Worm (Caenorhabditis elegans) whole organism, L4 larva: ENCODE data around the gene F58F9.9.

ENCODE experiments used
- F44E2.7 ChIP-seq: fragments of 200-800 bp; sonication (Bioruptor generic); IDR thresholded peaks from 2 replicates; pipeline ENCODE4 v2.1.2; 2022; ENCODE audit warnings: missing genetic modification characterization, missing compliant biosample characterization
- ZK546.5 ChIP-seq, 2 experiments: sonication (generic microtip); optimal IDR thresholded peaks; 2 replicates each; lab custom pipeline; 2017; ENCODE audit warnings: missing biosample characterization in 2 of 2, missing genetic modification characterization in 2 of 2
- aha-1 ChIP-seq: fragments of 150-350 bp; peaks from one replicate; lab custom pipeline; 2014; ENCODE audit warnings: missing biosample characterization, missing genetic modification characterization
- ama-1 ChIP-seq: fragments of 150-350 bp; optimal IDR thresholded peaks from 2 replicates; lab custom pipeline; 2014; ENCODE audit warnings: inconsistent platforms, mixed read lengths
- arid-1 ChIP-seq: fragments of 200-800 bp; sonication (Bioruptor generic); conservative IDR thresholded peaks from 2 replicates; pipeline ENCODE4 v1.3.6; 2022; ENCODE audit warnings: missing genetic modification reagents, missing genetic modification characterization, missing compliant biosample characterization
- ceh-20 ChIP-seq: fragments of 200-800 bp; sonication (Bioruptor generic); IDR thresholded peaks from 2 replicates; pipeline ENCODE4 v1.3.6; 2022; ENCODE audit warnings: missing genetic modification reagents, missing genetic modification characterization, missing compliant biosample characterization
- ceh-32 ChIP-seq: sonication (generic microtip); optimal IDR thresholded peaks from 2 replicates; lab custom pipeline; 2016; ENCODE audit warnings: mild to moderate bottlenecking, missing genetic modification characterization, missing compliant biosample characterization; ENCODE audit not compliant: poor library complexity
- daf-16 ChIP-seq, 3 experiments: sonication (generic microtip); optimal IDR thresholded peaks; 2 replicates each; lab custom pipeline; 2016 to 2017; ENCODE audit warnings: missing genetic modification characterization in 3 of 3, missing genetic modification reagents in 3 of 3, mild to moderate bottlenecking in 2 of 3, missing compliant biosample characterization in 2 of 3, missing biosample characterization in 1 of 3, moderate library complexity in 1 of 3
- daf-19 ChIP-seq: fragments of 200-800 bp; sonication (Bioruptor generic); conservative IDR thresholded peaks from 2 replicates; pipeline ENCODE4 v1.3.6; 2022; ENCODE audit warnings: missing genetic modification characterization, missing compliant biosample characterization
- dmd-6 ChIP-seq: fragments of 200-800 bp; sonication (Bioruptor generic); IDR thresholded peaks from 2 replicates; pipeline ENCODE4 v1.3.6; 2022; ENCODE audit warnings: missing genetic modification reagents, missing genetic modification characterization, missing compliant biosample characterization
- dmd-9 ChIP-seq: fragments of 200-800 bp; sonication (Bioruptor generic); IDR thresholded peaks from 2 replicates; pipeline ENCODE4 v1.3.6; 2022; ENCODE audit warnings: missing genetic modification reagents, missing genetic modification characterization, missing compliant biosample characterization
- duxl-1 ChIP-seq: sonication (generic microtip); optimal IDR thresholded peaks from 2 replicates; lab custom pipeline; 2016; ENCODE audit warnings: mild to moderate bottlenecking, missing genetic modification characterization, moderate library complexity, missing compliant biosample characterization; ENCODE audit not compliant: poor library complexity
- dve-1 ChIP-seq: sonication (generic microtip); optimal IDR thresholded peaks from 2 replicates; lab custom pipeline; 2017; ENCODE audit warnings: antibody characterized with exemption, mild to moderate bottlenecking, missing genetic modification characterization, missing compliant biosample characterization; ENCODE audit not compliant: insufficient read depth
- egl-27 ChIP-seq: sonication (generic microtip); optimal IDR thresholded peaks from 3 replicates; lab custom pipeline; 2017; ENCODE audit warnings: missing biosample characterization, missing genetic modification reagents, missing genetic modification characterization
- fos-1 ChIP-seq: fragments of 150-350 bp; optimal IDR thresholded peaks from 2 replicates; lab custom pipeline; 2014; ENCODE audit warnings: missing biosample characterization, missing genetic modification characterization
- gei-8 ChIP-seq: fragments of 200-800 bp; sonication (Bioruptor generic); optimal IDR thresholded peaks from 2 replicates; lab custom pipeline; 2018; ENCODE audit warnings: mild to moderate bottlenecking, missing genetic modification characterization, missing compliant biosample characterization
- hlh-11 ChIP-seq: fragments of 200-800 bp; sonication (Bioruptor generic); optimal IDR thresholded peaks from 2 replicates; lab custom pipeline; 2018; ENCODE audit warnings: mild to moderate bottlenecking, missing genetic modification characterization, missing compliant biosample characterization
- lin-1 ChIP-seq: fragments of 200-800 bp; sonication (Bioruptor generic); IDR thresholded peaks from 2 replicates; pipeline ENCODE4 v1.3.6; 2022; ENCODE audit warnings: missing genetic modification reagents, missing genetic modification characterization, missing compliant biosample characterization
- lin-38 ChIP-seq: fragments of 200-800 bp; sonication (Bioruptor generic); IDR thresholded peaks from 2 replicates; pipeline ENCODE4 v1.3.6; 2022; ENCODE audit warnings: missing genetic modification reagents, missing genetic modification characterization, missing compliant biosample characterization
- lin-39 ChIP-seq: fragments of 150-350 bp; optimal IDR thresholded peaks from 2 replicates; lab custom pipeline; 2014; ENCODE audit warnings: missing biosample characterization, missing genetic modification reagents, missing genetic modification characterization
- lir-3 ChIP-seq: sonication (generic microtip); optimal IDR thresholded peaks from 2 replicates; lab custom pipeline; 2016; ENCODE audit warnings: mild to moderate bottlenecking, missing genetic modification characterization, missing compliant biosample characterization
- madf-9 ChIP-seq: fragments of 200-800 bp; sonication (Bioruptor generic); conservative IDR thresholded peaks from 2 replicates; pipeline ENCODE4 v1.3.6; 2022; ENCODE audit warnings: missing genetic modification reagents, missing genetic modification characterization, missing compliant biosample characterization
- mdt-29 ChIP-seq: fragments of 200-800 bp; sonication (Bioruptor generic); IDR thresholded peaks from 2 replicates; pipeline ENCODE4 v1.3.6; 2022; ENCODE audit warnings: missing genetic modification reagents, missing genetic modification characterization, missing compliant biosample characterization
- mep-1 ChIP-seq: fragments of 150-350 bp; sonication (generic microtip); optimal IDR thresholded peaks from 3 replicates; lab custom pipeline; 2014; ENCODE audit warnings: missing biosample characterization, missing genetic modification characterization
- nhr-10 ChIP-seq: fragments of 150-350 bp; optimal IDR thresholded peaks from 2 replicates; lab custom pipeline; 2014; ENCODE audit warnings: missing biosample characterization, missing genetic modification characterization
- nhr-11 ChIP-seq: fragments of 150-350 bp; optimal IDR thresholded peaks from 2 replicates; lab custom pipeline; 2014; ENCODE audit warnings: missing biosample characterization, missing genetic modification characterization
- nhr-28 ChIP-seq: fragments of 150-350 bp; optimal IDR thresholded peaks from 2 replicates; lab custom pipeline; 2014; ENCODE audit warnings: missing biosample characterization, missing genetic modification characterization
- nhr-48 ChIP-seq: sonication (generic microtip); optimal IDR thresholded peaks from 2 replicates; lab custom pipeline; 2016; ENCODE audit warnings: mild to moderate bottlenecking, missing genetic modification characterization, missing compliant biosample characterization
- pha-4 ChIP-seq, 2 experiments: fragments of 150-350 bp in 1 of 2; fragments of 200-800 bp in 1 of 2; sonication (Bioruptor generic) in 1 of 2; IDR thresholded peaks in 1 of 2; optimal IDR thresholded peaks in 1 of 2; 2 replicates each; pipeline versions ENCODE4 v1.3.6 to Lab custom; 2014 to 2022; ENCODE audit warnings: missing genetic modification characterization in 2 of 2, missing genetic modification reagents in 2 of 2, missing biosample characterization in 1 of 2, missing compliant biosample characterization in 1 of 2
- php-3 ChIP-seq: fragments of 200-800 bp; sonication (Bioruptor generic); IDR thresholded peaks from 2 replicates; pipeline ENCODE4 v1.3.6; 2022; ENCODE audit warnings: missing genetic modification reagents, missing genetic modification characterization, missing compliant biosample characterization
- pqm-1 ChIP-seq: sonication (generic microtip); optimal IDR thresholded peaks from 2 replicates; lab custom pipeline; 2017; ENCODE audit warnings: missing biosample characterization, missing genetic modification characterization
- sdz-12 ChIP-seq: fragments of 200-800 bp; sonication (Bioruptor generic); optimal IDR thresholded peaks from 2 replicates; lab custom pipeline; 2018; ENCODE audit warnings: mild to moderate bottlenecking, missing genetic modification characterization, missing compliant biosample characterization
- spr-1 ChIP-seq: sonication (generic microtip); optimal IDR thresholded peaks from 2 replicates; lab custom pipeline; 2016; ENCODE audit warnings: mild to moderate bottlenecking, missing genetic modification characterization, missing compliant biosample characterization
- tag-97 ChIP-seq: fragments of 200-800 bp; sonication (Bioruptor generic); IDR thresholded peaks from 2 replicates; pipeline ENCODE4 v1.3.6; 2022; ENCODE audit warnings: missing genetic modification characterization, missing compliant biosample characterization
- tra-1 ChIP-seq: fragments of 200-800 bp; sonication (Bioruptor generic); IDR thresholded peaks from 2 replicates; pipeline ENCODE4 v1.3.6; 2022; ENCODE audit warnings: missing genetic modification reagents, missing genetic modification characterization, missing compliant biosample characterization
- unc-39 ChIP-seq: sonication (generic microtip); optimal IDR thresholded peaks from 2 replicates; lab custom pipeline; 2017; ENCODE audit warnings: missing biosample characterization, missing genetic modification characterization
- zag-1 ChIP-seq: fragments of 150-350 bp; optimal IDR thresholded peaks from 2 replicates; lab custom pipeline; 2014; ENCODE audit warnings: missing biosample characterization, missing genetic modification characterization
- zfp-2 ChIP-seq: sonication (generic microtip); optimal IDR thresholded peaks from 2 replicates; lab custom pipeline; 2016; ENCODE audit warnings: mild to moderate bottlenecking, missing genetic modification characterization, missing compliant biosample characterization
- ztf-7 ChIP-seq: fragments of 150-350 bp; optimal IDR thresholded peaks from 2 replicates; lab custom pipeline; 2014; ENCODE audit warnings: missing biosample characterization, missing genetic modification characterization

Gene F58F9.9

ce11 chrIV:6219429-6219828 is 20.7 kb upstream of the F58F9.9 start, which contains the start of gene C49A9.4:
Gene C49A9.4, plus strand, starts transcription at chrIV:6219693.
- TF ChIP-seq mep-1 (tag; lab: Kevin White, UChicago) = peak; percentile 6
- TF ChIP-seq dmd-6 (GFP tag; lab: Robert Waterston, UW) = peak; percentile 42; the same call in 1 of the 2 replicates
- no peak for TF ChIP-seq arid-1
- peak; percentile 46 for TF ChIP-seq pqm-1 (tag; lab: Kevin White, UChicago)
- peak; percentile 41 for TF ChIP-seq dve-1 (tag; lab: Kevin White, UChicago)
- peak; percentile 6 for TF ChIP-seq hlh-11 (tag; lab: Kevin White, UChicago)
- no peak for TF ChIP-seq zfp-2
- TF ChIP-seq daf-16 (GFP tag; optimal IDR thresholded peaks at IDR 0.05; lab: Kevin White, UChicago) = no peak
- peak; percentile 70 for TF ChIP-seq daf-16 (tag; optimal IDR thresholded peaks at IDR 0.05; lab: Kevin White, UChicago)
- TF ChIP-seq tag-97 (GFP tag; lab: Robert Waterston, UW) = no peak
- TF ChIP-seq ZK546.5 (tag; optimal IDR thresholded peaks at IDR 0.05; lab: Kevin White, UChicago) = no peak

- TF ChIP-seq dmd-6 (GFP tag; lab: Robert Waterston, UW) (peak; percentile 79), lin-1 (GFP tag; lab: Robert Waterston, UW) (peak; percentile 76)
Observed at ce11 chrIV:6220142-6220541, 20.0 kb upstream of the F58F9.9 start.

ce11 chrIV:6221878-6222277 is 18.2 kb upstream of the F58F9.9 start, which contains the start of gene C49A9.3:
Gene C49A9.3, plus strand, starts transcription at chrIV:6222089.
- TF ChIP-seq gei-8 (GFP tag; lab: Kevin White, UChicago) = no peak
- TF ChIP-seq ztf-7 = no peak
- no peak for TF ChIP-seq egl-27 (tag; lab: Kevin White, UChicago)
- TF ChIP-seq lir-3 (tag; lab: Kevin White, UChicago) = no peak
- no peak for TF ChIP-seq spr-1
- TF ChIP-seq dmd-9 (GFP tag; lab: Robert Waterston, UW) = no peak
- no peak for TF ChIP-seq F44E2.7 (GFP tag; lab: Robert Waterston, UW)
- TF ChIP-seq php-3 = 0 out of 2 replicates have a peak, but pooled peaks have one; percentile 34
- peak; percentile 64 for TF ChIP-seq nhr-28 (tag; lab: Kevin White, UChicago)
- no peak for TF ChIP-seq pha-4 (GFP tag; IDR thresholded peaks at IDR 0.05; lab: Robert Waterston, UW)
- no peak for TF ChIP-seq pha-4 (tag; optimal IDR thresholded peaks at IDR 0.05; lab: Kevin White, UChicago)
- TF ChIP-seq unc-39 (tag; lab: Kevin White, UChicago) = no peak
- TF ChIP-seq nhr-10 (tag; lab: Kevin White, UChicago) = no peak
- TF ChIP-seq sdz-12 = no peak
- TF ChIP-seq lin-38 (GFP tag; lab: Robert Waterston, UW) = no peak
- no peak for TF ChIP-seq mdt-29 (GFP tag; lab: Robert Waterston, UW)
- TF ChIP-seq ZK546.5 (tag; optimal IDR thresholded peaks at IDR 0.05; lab: Kevin White, UChicago) = no peak
- TF ChIP-seq daf-16 (GFP tag; optimal IDR thresholded peaks at IDR 0.05; lab: Kevin White, UChicago) = no peak
- peak; percentile 73 for TF ChIP-seq daf-16 (tag; optimal IDR thresholded peaks at IDR 0.05; lab: Kevin White, UChicago)
- no peak for TF ChIP-seq madf-9
- no peak for TF ChIP-seq fos-1 (tag; lab: Kevin White, UChicago)
- peak; percentile 35; the same call in 1 of the 2 replicates for TF ChIP-seq dmd-6 (GFP tag; lab: Robert Waterston, UW)
- TF ChIP-seq aha-1 = no peak
- TF ChIP-seq nhr-11 (tag; lab: Kevin White, UChicago) = no peak
- TF ChIP-seq nhr-48 (tag; lab: Kevin White, UChicago) = no peak
- TF ChIP-seq ama-1 (lab: Kevin White, UChicago) = no peak
- no peak for TF ChIP-seq lin-39
- no peak for TF ChIP-seq ceh-20 (GFP tag; lab: Robert Waterston, UW)
- TF ChIP-seq zag-1 = no peak
- no peak for TF ChIP-seq duxl-1 (tag; lab: Kevin White, UChicago)
- TF ChIP-seq ceh-32 (tag; lab: Kevin White, UChicago) = no peak
- TF ChIP-seq mep-1 (tag; lab: Kevin White, UChicago) = no peak
- TF ChIP-seq tra-1 (GFP tag; lab: Robert Waterston, UW) = no peak
- TF ChIP-seq pqm-1 (tag; lab: Kevin White, UChicago) = peak; percentile 55
- no peak for TF ChIP-seq daf-19 (GFP tag; lab: Robert Waterston, UW)
- TF ChIP-seq, all 104 proteins: peak for 5
